Fruit fly (Drosophila melanogaster) whole organism, embryonic: ENCODE results near the gene Strip.
A peak's percentile ranks its signal among the peaks of the same experiment; 100 is the strongest.

Experiments
- Aef1 ChIP-seq: fragments of 200-800 bp; sonication (Bioruptor generic); IDR thresholded peaks from 3 replicates; pipeline ENCODE4 v1.3.6; 2022; ENCODE audit warnings: missing biosample characterization, missing genetic modification characterization
- Bteb2 ChIP-seq: fragments of 200-800 bp; sonication (Bioruptor generic); optimal IDR thresholded peaks from 2 replicates; lab custom pipeline; 2016; ENCODE audit warnings: missing biosample characterization, missing genetic modification characterization
- CG10543 ChIP-seq: fragments of 200-800 bp; sonication (Bioruptor generic); optimal IDR thresholded peaks from 3 replicates; lab custom pipeline; 2017; ENCODE audit warnings: missing biosample characterization, mild to moderate bottlenecking, missing genetic modification characterization, moderate library complexity
- CG10959 ChIP-seq: fragments of 200-800 bp; sonication (Bioruptor generic); IDR thresholded peaks from 2 replicates; pipeline ENCODE4 v1.3.6; 2022; ENCODE audit warnings: missing biosample characterization, missing genetic modification characterization
- CG11247 ChIP-seq: fragments of 200-800 bp; sonication (Bioruptor generic); IDR thresholded peaks from 2 replicates; pipeline ENCODE4 v1.3.6; 2022; ENCODE audit warnings: missing biosample characterization, missing genetic modification characterization
- CG11723 ChIP-seq: fragments of 200-800 bp; sonication (Bioruptor generic); optimal IDR thresholded peaks from 2 replicates; lab custom pipeline; 2017; ENCODE audit warnings: missing biosample characterization, mild to moderate bottlenecking, missing genetic modification characterization
- CG12155 ChIP-seq: fragments of 200-800 bp; sonication (Bioruptor generic); optimal IDR thresholded peaks from 3 replicates; lab custom pipeline; 2016; ENCODE audit warnings: missing biosample characterization, missing genetic modification characterization
- CG13624 ChIP-seq: fragments of 200-800 bp; sonication (Bioruptor generic); optimal IDR thresholded peaks from 2 replicates; lab custom pipeline; 2016; ENCODE audit warnings: missing biosample characterization, missing genetic modification characterization
- CG15073 ChIP-seq: fragments of 200-800 bp; sonication (Bioruptor generic); optimal IDR thresholded peaks from 2 replicates; lab custom pipeline; 2016; ENCODE audit warnings: missing biosample characterization, missing genetic modification characterization
- CG15601 ChIP-seq: fragments of 200-800 bp; sonication (Bioruptor generic); optimal IDR thresholded peaks from 3 replicates; lab custom pipeline; 2019; ENCODE audit warnings: missing biosample characterization, mild to moderate bottlenecking, missing genetic modification characterization, moderate library complexity
- CG15696 ChIP-seq: fragments of 200-800 bp; sonication (Bioruptor generic); optimal IDR thresholded peaks from 2 replicates; lab custom pipeline; 2019; ENCODE audit warnings: missing biosample characterization, mild to moderate bottlenecking, missing genetic modification characterization, moderate library complexity
- CG17328 ChIP-seq: fragments of 200-800 bp; sonication (Bioruptor generic); IDR thresholded peaks from 2 replicates; pipeline ENCODE4 v1.3.6; 2022; ENCODE audit warnings: missing biosample characterization, missing genetic modification characterization
- CG17802 ChIP-seq: fragments of 200-800 bp; sonication (Bioruptor generic); optimal IDR thresholded peaks from 2 replicates; lab custom pipeline; 2018; ENCODE audit warnings: missing biosample characterization, mild to moderate bottlenecking, missing genetic modification characterization, moderate library complexity
- CG17829 ChIP-seq: fragments of 200-800 bp; optimal IDR thresholded peaks from 2 replicates; lab custom pipeline; 2019; ENCODE audit warnings: missing biosample characterization, mild to moderate bottlenecking, missing genetic modification characterization, moderate library complexity
- CG18011 ChIP-seq: fragments of 200-800 bp; sonication (Bioruptor generic); optimal IDR thresholded peaks from 2 replicates; lab custom pipeline; 2017; ENCODE audit warnings: missing biosample characterization, missing genetic modification characterization, mild to moderate bottlenecking, moderate library complexity, missing genotype
- CG18262 ChIP-seq: fragments of 200-800 bp; optimal IDR thresholded peaks from 3 replicates; lab custom pipeline; 2019; ENCODE audit warnings: missing biosample characterization, mild to moderate bottlenecking, missing genetic modification characterization, moderate library complexity
- CG31441 ChIP-seq: fragments of 200-800 bp; sonication (Bioruptor generic); IDR thresholded peaks from 2 replicates; pipeline ENCODE4 v1.3.6; 2022; ENCODE audit warnings: missing biosample characterization, missing genetic modification characterization
- CG32532 ChIP-seq: fragments of 200-800 bp; sonication (Bioruptor generic); IDR thresholded peaks from 2 replicates; pipeline ENCODE4 v1.3.6; 2022; ENCODE audit warnings: missing biosample characterization, missing genetic modification characterization
- CG3281 ChIP-seq: fragments of 200-800 bp; sonication (Bioruptor generic); optimal IDR thresholded peaks from 3 replicates; lab custom pipeline; 2017; ENCODE audit warnings: missing biosample characterization, mild to moderate bottlenecking, missing genetic modification characterization
- CG42726 ChIP-seq: fragments of 200-800 bp; sonication (Bioruptor generic); IDR thresholded peaks from 2 replicates; pipeline ENCODE4 v1.3.6; 2022; ENCODE audit warnings: missing biosample characterization, missing genetic modification characterization; ENCODE audit not compliant: partially characterized antibody
- CG6813 ChIP-seq: fragments of 200-800 bp; sonication (Bioruptor generic); optimal IDR thresholded peaks from 2 replicates; lab custom pipeline; 2017; ENCODE audit warnings: missing biosample characterization, missing genetic modification characterization, mild to moderate bottlenecking, moderate library complexity, missing genetic modification reagents
- CG8359 ChIP-seq: fragments of 200-800 bp; sonication (Bioruptor generic); optimal IDR thresholded peaks from 2 replicates; lab custom pipeline; 2017; ENCODE audit warnings: missing biosample characterization, mild to moderate bottlenecking, missing genetic modification characterization, borderline replicate concordance
- CG9797 ChIP-seq: fragments of 200-800 bp; sonication (Bioruptor generic); optimal IDR thresholded peaks from 3 replicates; lab custom pipeline; 2018; ENCODE audit warnings: missing biosample characterization, mild to moderate bottlenecking, missing genetic modification characterization
- Deaf1 ChIP-seq: fragments of 200-800 bp; optimal IDR thresholded peaks from 3 replicates; lab custom pipeline; 2019; ENCODE audit warnings: missing biosample characterization, mild to moderate bottlenecking, missing genetic modification characterization, moderate library complexity
- Dip2 ChIP-seq: fragments of 200-800 bp; sonication (Bioruptor generic); IDR thresholded peaks from 2 replicates; pipeline ENCODE4 v1.3.6; 2022; ENCODE audit warnings: missing biosample characterization, missing genetic modification characterization
- Dip3 ChIP-seq: fragments of 200-800 bp; sonication (Bioruptor generic); optimal IDR thresholded peaks from 3 replicates; lab custom pipeline; 2016; ENCODE audit warnings: missing biosample characterization, missing genetic modification characterization
- HHEX ChIP-seq: fragments of 200-800 bp; sonication (Bioruptor generic); optimal IDR thresholded peaks from 3 replicates; lab custom pipeline; 2017; ENCODE audit warnings: missing biosample characterization, mild to moderate bottlenecking, missing genetic modification characterization, missing genetic modification reagents
- HLH4C ChIP-seq: fragments of 200-800 bp; sonication (Bioruptor generic); IDR thresholded peaks from 3 replicates; pipeline ENCODE4 v1.3.6; 2022; ENCODE audit warnings: missing biosample characterization, missing genetic modification characterization; ENCODE audit not compliant: partially characterized antibody
- Lim3 ChIP-seq: fragments of 200-800 bp; sonication (Bioruptor generic); IDR thresholded peaks from 2 replicates; pipeline ENCODE4 v1.3.6; 2022; ENCODE audit warnings: missing biosample characterization, missing genetic modification characterization
- Sox102F ChIP-seq: fragments of 200-800 bp; sonication (Bioruptor generic); optimal IDR thresholded peaks from 2 replicates; lab custom pipeline; 2018; ENCODE audit warnings: missing biosample characterization, mild to moderate bottlenecking, missing genetic modification characterization, moderate library complexity
- Spps ChIP-seq: fragments of 200-800 bp; sonication (Bioruptor generic); optimal IDR thresholded peaks from 2 replicates; lab custom pipeline; 2018; ENCODE audit warnings: missing biosample characterization, mild to moderate bottlenecking, missing genetic modification characterization
- Sry-δ ChIP-seq: fragments of 200-800 bp; sonication (Bioruptor generic); optimal IDR thresholded peaks from 2 replicates; lab custom pipeline; 2016; ENCODE audit warnings: missing biosample characterization, missing genetic modification characterization
- TFAM ChIP-seq: fragments of 200-800 bp; sonication (Bioruptor generic); optimal IDR thresholded peaks from 2 replicates; lab custom pipeline; 2017; ENCODE audit warnings: missing biosample characterization, missing genetic modification characterization, inconsistent platforms
- Usf ChIP-seq: fragments of 200-800 bp; sonication (Bioruptor generic); optimal IDR thresholded peaks from 2 replicates; lab custom pipeline; 2017; ENCODE audit warnings: missing genotype, missing biosample characterization, missing genetic modification characterization
- cato ChIP-seq: fragments of 200-800 bp; sonication (Bioruptor generic); optimal IDR thresholded peaks from 2 replicates; lab custom pipeline; 2016; ENCODE audit warnings: missing biosample characterization, missing genetic modification characterization, borderline replicate concordance
- caup ChIP-seq: fragments of 200-800 bp; sonication (Bioruptor generic); optimal IDR thresholded peaks from 3 replicates; lab custom pipeline; 2017; ENCODE audit warnings: missing biosample characterization, mild to moderate bottlenecking, missing genetic modification characterization, moderate library complexity; ENCODE audit not compliant: severe bottlenecking
- dan ChIP-seq: fragments of 200-800 bp; sonication (Bioruptor generic); IDR thresholded peaks from 2 replicates; pipeline ENCODE4 v1.3.6; 2022; ENCODE audit warnings: missing biosample characterization, missing genetic modification characterization
- gem ChIP-seq: fragments of 200-800 bp; sonication (Bioruptor generic); optimal IDR thresholded peaks from 2 replicates; lab custom pipeline; 2019; ENCODE audit warnings: missing biosample characterization, mild to moderate bottlenecking, missing genetic modification characterization, moderate library complexity
- insv ChIP-seq, 2 experiments: fragments of 200-800 bp; sonication (Bioruptor generic); optimal IDR thresholded peaks; 3 replicates each; lab custom pipeline; 2016 to 2018; ENCODE audit warnings: missing biosample characterization in 2 of 2, missing genetic modification characterization in 2 of 2
- lov ChIP-seq, 2 experiments: fragments of 200-800 bp in 1 of 2; fragments of >200 bp in 1 of 2; sonication (Bioruptor generic) in 1 of 2; IDR thresholded peaks in 1 of 2; optimal IDR thresholded peaks in 1 of 2; 2 replicates in 1 of 2; 3 replicates in 1 of 2; pipeline versions ENCODE4 v1.3.6 to Lab custom; 2017 to 2022; ENCODE audit warnings: missing biosample characterization in 1 of 2, missing genetic modification characterization in 1 of 2
- onecut ChIP-seq: fragments of 200-800 bp; sonication (Bioruptor generic); IDR thresholded peaks from 2 replicates; pipeline ENCODE4 v1.3.6; 2022; ENCODE audit warnings: missing biosample characterization, missing genetic modification characterization
- org-1 ChIP-seq: fragments of 200-800 bp; sonication (Bioruptor generic); optimal IDR thresholded peaks from 2 replicates; lab custom pipeline; 2017; ENCODE audit warnings: missing biosample characterization, missing genetic modification characterization
- pfk ChIP-seq: fragments of 200-800 bp; sonication (Bioruptor generic); optimal IDR thresholded peaks from 2 replicates; lab custom pipeline; 2018; ENCODE audit warnings: missing biosample characterization, mild to moderate bottlenecking, missing genetic modification characterization, moderate library complexity
- psq ChIP-seq: fragments of 200-800 bp; sonication (Bioruptor generic); optimal IDR thresholded peaks from 2 replicates; lab custom pipeline; 2017; ENCODE audit warnings: missing biosample characterization, missing genetic modification characterization
- rib ChIP-seq: fragments of 200-800 bp; sonication (Bioruptor generic); IDR thresholded peaks from 2 replicates; pipeline ENCODE4 v1.3.6; 2022; ENCODE audit warnings: missing biosample characterization, missing genetic modification characterization
- sc ChIP-seq, 3 experiments: fragments of >200 bp in 2 of 3; fragments of 200-800 bp in 1 of 3; sonication (Bioruptor generic) in 1 of 3; optimal IDR thresholded peaks; 2 replicates in 2 of 3; 3 replicates in 1 of 3; lab custom pipeline; 2017; ENCODE audit warnings: mild to moderate bottlenecking in 1 of 3, missing biosample characterization in 1 of 3, missing genetic modification characterization in 1 of 3, missing genetic modification reagents in 1 of 3
- scrt ChIP-seq: fragments of 200-800 bp; sonication (Bioruptor generic); optimal IDR thresholded peaks from 2 replicates; lab custom pipeline; 2018; ENCODE audit warnings: missing biosample characterization, mild to moderate bottlenecking, missing genetic modification characterization, moderate library complexity
- slou ChIP-seq: fragments of 200-800 bp; sonication (Bioruptor generic); optimal IDR thresholded peaks from 3 replicates; lab custom pipeline; 2016; ENCODE audit warnings: missing biosample characterization, missing genetic modification characterization
- slp2 ChIP-seq: fragments of 200-800 bp; sonication (Bioruptor generic); optimal IDR thresholded peaks from 2 replicates; lab custom pipeline; 2016; ENCODE audit warnings: missing biosample characterization, missing genetic modification characterization

Strip gene

dm6 chr3L:3288414-3288813 lies 40.3 kb downstream of the Strip start (continued):
- 0 out of 2 replicates have a peak, but pooled peaks have one; percentile 9 for TF ChIP-seq CG31441
- TF ChIP-seq CG17328 (GFP tag; lab: Robert Waterston, UW), result no peak
- TF ChIP-seq Deaf1, result no peak
- TF ChIP-seq CG11247, result peak; percentile 68
- peak; percentile 86 for TF ChIP-seq CG32532 (GFP tag; lab: Robert Waterston, UW)
- no peak for TF ChIP-seq CG15601 (tag; lab: Kevin White, UChicago)
- no peak for TF ChIP-seq cato (GFP tag; lab: Kevin White, UChicago)
- TF ChIP-seq Spps, result no peak
- TF ChIP-seq CG6813, result no peak
- TF ChIP-seq CG42726 (GFP tag; lab: Robert Waterston, UW), result peak; percentile 33; the same call in 1 of the 2 replicates
- no peak for TF ChIP-seq scrt
- TF ChIP-seq Dip3 (GFP tag; lab: Kevin White, UChicago), result no peak
- no peak for TF ChIP-seq lov (optimal IDR thresholded peaks at IDR 0.05; lab: Kevin White, UChicago)
- TF ChIP-seq lov (GFP tag; IDR thresholded peaks at IDR 0.05; lab: Robert Waterston, UW), result peak; percentile 56; the same call in 1 of the 3 replicates
- no peak for TF ChIP-seq CG8359 (GFP tag; lab: Kevin White, UChicago)
- TF ChIP-seq Bteb2, result no peak
- TF ChIP-seq HHEX, result peak; percentile 4
- no peak for TF ChIP-seq Usf (GFP tag; lab: Kevin White, UChicago)
- TF ChIP-seq CG10959, result peak; percentile 44
- no peak for TF ChIP-seq CG11723 (GFP tag; lab: Kevin White, UChicago)
- no peak for TF ChIP-seq org-1
- TF ChIP-seq CG15696, result peak; percentile 18
- TF ChIP-seq CG10543, result no peak
- no peak for TF ChIP-seq Sry-δ (GFP tag; lab: Kevin White, UChicago)
- TF ChIP-seq CG18262 (tag; lab: Kevin White, UChicago), result peak; percentile 29
- TF ChIP-seq rib (GFP tag; lab: Robert Waterston, UW), result no peak
- TF ChIP-seq CG17829, result peak; percentile 46
- peak; percentile 34; the same call in 1 of the 3 replicates for TF ChIP-seq Aef1 (GFP tag; lab: Robert Waterston, UW)
- TF ChIP-seq caup (GFP tag; lab: Kevin White, UChicago), result no peak
- no peak for TF ChIP-seq slou (GFP tag; lab: Kevin White, UChicago)
- peak; percentile 46 for TF ChIP-seq onecut (GFP tag; lab: Robert Waterston, UW)
- TF ChIP-seq CG13624 (GFP tag; lab: Kevin White, UChicago), result no peak
- TF ChIP-seq HLH4C (GFP tag; lab: Robert Waterston, UW), result no peak
- TF ChIP-seq CG3281 (GFP tag; lab: Kevin White, UChicago), result no peak
- no peak for TF ChIP-seq dan
- no peak for TF ChIP-seq CG12155 (GFP tag; lab: Kevin White, UChicago)
- TF ChIP-seq Sox102F (GFP tag; lab: Kevin White, UChicago), result no peak
- TF ChIP-seq slp2, result no peak
- TF ChIP-seq Lim3 (GFP tag; lab: Robert Waterston, UW), result no peak
- no peak for TF ChIP-seq TFAM (GFP tag; lab: Kevin White, UChicago)
- TF ChIP-seq sc (optimal IDR thresholded peaks at IDR 0.05; lab: Kevin White, UChicago), result no peak
- TF ChIP-seq sc (GFP tag; optimal IDR thresholded peaks at IDR 0.05; lab: Kevin White, UChicago), result no peak
- no peak for TF ChIP-seq CG9797
- no peak for TF ChIP-seq CG18011 (GFP tag; lab: Kevin White, UChicago)
- TF ChIP-seq gem (tag; lab: Kevin White, UChicago), result no peak
- TF ChIP-seq Dip2 (GFP tag; lab: Robert Waterston, UW), result peak; percentile 94
- TF ChIP-seq CG17802 (tag; lab: Kevin White, UChicago), result peak; percentile 2
- no peak for TF ChIP-seq CG15073
- TF ChIP-seq pfk (GFP tag; lab: Kevin White, UChicago), result no peak
- no peak for TF ChIP-seq insv (GFP tag; optimal IDR thresholded peaks at IDR 0.05; lab: Kevin White, UChicago)
- TF ChIP-seq psq (GFP tag; lab: Kevin White, UChicago), result no peak
